Fruit fly (Drosophila melanogaster): ENCODE data around the gene spn-A.

dm6 chr3R:30095855-30096254 is 40.0 kb upstream of the spn-A start:
- TF ChIP-seq CTCF (optimal IDR thresholded peaks at IDR 0.05) = no peak
- no peak for TF ChIP-seq CG8478 (optimal IDR thresholded peaks at IDR 0.05)
